Worm (Caenorhabditis elegans) whole organism, L2 larva: ENCODE results near the gene ZK1127.12.

ENCODE experiments used
- C34F6.9 ChIP-seq: fragments of 150-350 bp; optimal IDR thresholded peaks from 2 replicates; lab custom pipeline; 2014; ENCODE audit warnings: missing biosample characterization, missing genetic modification characterization
- F13H6.1 ChIP-seq: sonication (generic microtip); optimal IDR thresholded peaks from 2 replicates; lab custom pipeline; 2016; ENCODE audit warnings: missing genetic modification characterization, missing compliant biosample characterization
- R02D3.7 ChIP-seq: fragments of 150-350 bp; optimal IDR thresholded peaks from 2 replicates; lab custom pipeline; 2014; ENCODE audit warnings: missing biosample characterization, missing genetic modification characterization
- Y55F3AM.14 ChIP-seq: fragments of 200-800 bp; sonication (Bioruptor generic); optimal IDR thresholded peaks from 2 replicates; lab custom pipeline; 2018; ENCODE audit warnings: mild to moderate bottlenecking, missing genetic modification characterization, missing compliant biosample characterization
- ZK546.5 ChIP-seq: sonication (generic microtip); optimal IDR thresholded peaks from 2 replicates; lab custom pipeline; 2017; ENCODE audit warnings: missing biosample characterization, missing genetic modification characterization
- alr-1 ChIP-seq: fragments of 150-350 bp; optimal IDR thresholded peaks from 2 replicates; lab custom pipeline; 2014; ENCODE audit warnings: missing biosample characterization, missing genetic modification characterization
- aly-2 ChIP-seq: fragments of 150-350 bp; optimal IDR thresholded peaks from 2 replicates; lab custom pipeline; 2014; ENCODE audit warnings: missing biosample characterization, missing genetic modification characterization
- ama-1 ChIP-seq: fragments of 150-350 bp; optimal IDR thresholded peaks from 2 replicates; lab custom pipeline; 2018; ENCODE audit warnings: inconsistent platforms
- blmp-1 ChIP-seq: sonication (generic microtip); optimal IDR thresholded peaks from 2 replicates; lab custom pipeline; 2017; ENCODE audit warnings: missing genetic modification characterization, mild to moderate bottlenecking, missing compliant biosample characterization, antibody characterized with exemption, moderate library complexity; ENCODE audit not compliant: insufficient read depth
- ceh-16 ChIP-seq: fragments of 150-350 bp; optimal IDR thresholded peaks from 2 replicates; lab custom pipeline; 2014; ENCODE audit warnings: missing biosample characterization, missing genetic modification characterization
- ceh-82 ChIP-seq: fragments of 150-350 bp; optimal IDR thresholded peaks from 2 replicates; lab custom pipeline; 2014; ENCODE audit warnings: missing biosample characterization, missing genetic modification characterization
- crh-2 ChIP-seq: sonication (generic microtip); optimal IDR thresholded peaks from 2 replicates; lab custom pipeline; 2017; ENCODE audit warnings: missing biosample characterization, missing genetic modification characterization
- dmd-4 ChIP-seq: sonication (generic microtip); optimal IDR thresholded peaks from 2 replicates; lab custom pipeline; 2017; ENCODE audit warnings: missing biosample characterization, missing genetic modification characterization
- egl-27 ChIP-seq: sonication (generic microtip); optimal IDR thresholded peaks from 3 replicates; lab custom pipeline; 2017; ENCODE audit warnings: missing biosample characterization, missing genetic modification reagents, missing genetic modification characterization
- elt-1 ChIP-seq: fragments of 150-350 bp; optimal IDR thresholded peaks from 2 replicates; lab custom pipeline; 2014; ENCODE audit warnings: missing biosample characterization, missing genetic modification characterization
- elt-3 ChIP-seq: sonication (generic microtip); optimal IDR thresholded peaks from 2 replicates; lab custom pipeline; 2017; ENCODE audit warnings: missing biosample characterization, missing genetic modification characterization
- fos-1 ChIP-seq: fragments of 150-350 bp; optimal IDR thresholded peaks from 2 replicates; lab custom pipeline; 2014; ENCODE audit warnings: missing biosample characterization, missing genetic modification characterization
- gmeb-1 ChIP-seq: fragments of 150-350 bp; optimal IDR thresholded peaks from 2 replicates; lab custom pipeline; 2014; ENCODE audit warnings: missing biosample characterization, missing genetic modification characterization
- lin-11 ChIP-seq: fragments of 150-350 bp; sonication (generic microtip); optimal IDR thresholded peaks from 2 replicates; lab custom pipeline; 2014; ENCODE audit warnings: missing biosample characterization, missing genetic modification characterization, inconsistent platforms, mixed read lengths
- lin-13 ChIP-seq: fragments of 150-350 bp; optimal IDR thresholded peaks from 2 replicates; lab custom pipeline; 2014; ENCODE audit warnings: missing biosample characterization, missing genetic modification reagents, missing genetic modification characterization
- lin-39 ChIP-seq: fragments of 150-350 bp; optimal IDR thresholded peaks from 2 replicates; lab custom pipeline; 2014; ENCODE audit warnings: missing biosample characterization, missing genetic modification reagents, missing genetic modification characterization
- lsy-2 ChIP-seq, 2 experiments: fragments of 150-350 bp in 1 of 2; sonication (generic microtip) in 1 of 2; optimal IDR thresholded peaks; 2 replicates each; lab custom pipeline; 2014 to 2017; ENCODE audit warnings: missing biosample characterization in 2 of 2, missing genetic modification characterization in 2 of 2
- mab-5 ChIP-seq: fragments of 150-350 bp; optimal IDR thresholded peaks from 2 replicates; lab custom pipeline; 2014; ENCODE audit warnings: missing biosample characterization, missing genetic modification characterization
- mbf-1 ChIP-seq: sonication (generic microtip); optimal IDR thresholded peaks from 2 replicates; lab custom pipeline; 2017; ENCODE audit warnings: missing biosample characterization, missing genetic modification characterization
- mdl-1 ChIP-seq, 2 experiments: fragments of 150-350 bp in 1 of 2; sonication (generic microtip) in 1 of 2; optimal IDR thresholded peaks; 2 replicates each; lab custom pipeline; 2017; ENCODE audit warnings: missing biosample characterization in 2 of 2, missing genetic modification characterization in 2 of 2
- nhr-10 ChIP-seq: sonication (generic microtip); optimal IDR thresholded peaks from 2 replicates; lab custom pipeline; 2017; ENCODE audit warnings: missing biosample characterization, missing genetic modification characterization
- nhr-11 ChIP-seq: fragments of 150-350 bp; optimal IDR thresholded peaks from 2 replicates; lab custom pipeline; 2014; ENCODE audit warnings: missing biosample characterization, missing genetic modification characterization
- nhr-12 ChIP-seq: fragments of 150-350 bp; optimal IDR thresholded peaks from 2 replicates; lab custom pipeline; 2014; ENCODE audit warnings: missing biosample characterization, missing genetic modification characterization
- nhr-129 ChIP-seq: fragments of 150-350 bp; optimal IDR thresholded peaks from 2 replicates; lab custom pipeline; 2014; ENCODE audit warnings: missing biosample characterization, missing genetic modification characterization
- nhr-21 ChIP-seq: fragments of 150-350 bp; optimal IDR thresholded peaks from 2 replicates; lab custom pipeline; 2014; ENCODE audit warnings: missing biosample characterization, missing genetic modification characterization
- nhr-23 ChIP-seq: fragments of 150-350 bp; optimal IDR thresholded peaks from 2 replicates; lab custom pipeline; 2014; ENCODE audit warnings: missing biosample characterization, missing genetic modification reagents, missing genetic modification characterization
- nhr-237 ChIP-seq: fragments of 150-350 bp; optimal IDR thresholded peaks from 2 replicates; lab custom pipeline; 2014; ENCODE audit warnings: missing biosample characterization, missing genetic modification characterization
- nhr-25 ChIP-seq: fragments of 150-350 bp; sonication (generic microtip); optimal IDR thresholded peaks from 3 replicates; lab custom pipeline; 2014; ENCODE audit warnings: missing biosample characterization, missing genetic modification characterization
- nhr-6 ChIP-seq: fragments of 150-350 bp; optimal IDR thresholded peaks from 2 replicates; lab custom pipeline; 2014; ENCODE audit warnings: missing biosample characterization, missing genetic modification characterization
- nhr-77 ChIP-seq: fragments of 150-350 bp; optimal IDR thresholded peaks from 2 replicates; lab custom pipeline; 2014; ENCODE audit warnings: missing biosample characterization, missing genetic modification characterization
- peb-1 ChIP-seq: fragments of 150-350 bp; optimal IDR thresholded peaks from 2 replicates; lab custom pipeline; 2014; ENCODE audit warnings: missing biosample characterization, missing genetic modification characterization
- sem-4 ChIP-seq: fragments of 150-350 bp; optimal IDR thresholded peaks from 2 replicates; lab custom pipeline; 2014; ENCODE audit warnings: missing biosample characterization, missing genetic modification reagents, missing genetic modification characterization
- skn-1 ChIP-seq: sonication (generic microtip); optimal IDR thresholded peaks from 2 replicates; lab custom pipeline; 2017; ENCODE audit warnings: missing biosample characterization, missing genetic modification characterization
- sma-3 ChIP-seq: sonication (generic microtip); optimal IDR thresholded peaks from 2 replicates; lab custom pipeline; 2016; ENCODE audit warnings: missing genetic modification reagents, missing genetic modification characterization, missing compliant biosample characterization
- sma-9 ChIP-seq, 2 experiments: fragments of 150-350 bp in 1 of 2; sonication (generic microtip) in 1 of 2; optimal IDR thresholded peaks; 2 replicates each; lab custom pipeline; 2014 to 2016; ENCODE audit warnings: missing genetic modification characterization in 2 of 2, mild to moderate bottlenecking in 1 of 2, missing biosample characterization in 1 of 2, missing compliant biosample characterization in 1 of 2, missing genetic modification reagents in 1 of 2, moderate library complexity in 1 of 2
- snpc-4 ChIP-seq: fragments of 150-350 bp; optimal IDR thresholded peaks from 2 replicates; lab custom pipeline; 2014; ENCODE audit warnings: missing biosample characterization, missing genetic modification characterization
- unc-39 ChIP-seq: fragments of 150-350 bp; optimal IDR thresholded peaks from 2 replicates; lab custom pipeline; 2014; ENCODE audit warnings: missing biosample characterization, missing genetic modification characterization
- unc-55 ChIP-seq: fragments of 150-350 bp; sonication (generic microtip); optimal IDR thresholded peaks from 3 replicates; lab custom pipeline; 2014; ENCODE audit warnings: missing biosample characterization, missing genetic modification reagents, missing genetic modification characterization
- unc-62 ChIP-seq: fragments of 150-350 bp; optimal IDR thresholded peaks from 2 replicates; lab custom pipeline; 2014; ENCODE audit warnings: missing biosample characterization, missing genetic modification reagents, missing genetic modification characterization
- zag-1 ChIP-seq: fragments of 150-350 bp; optimal IDR thresholded peaks from 2 replicates; lab custom pipeline; 2014; ENCODE audit warnings: missing biosample characterization, missing genetic modification characterization
- ztf-1 ChIP-seq: fragments of 200-800 bp; sonication (Bioruptor generic); conservative IDR thresholded peaks from 2 replicates; pipeline ENCODE4 v1.3.6; 2022; ENCODE audit warnings: missing genetic modification characterization, missing compliant biosample characterization
- ztf-11 ChIP-seq: sonication (generic microtip); optimal IDR thresholded peaks from 2 replicates; lab custom pipeline; 2017; ENCODE audit warnings: missing biosample characterization, missing genetic modification characterization
- ztf-4 ChIP-seq: fragments of 150-350 bp; optimal IDR thresholded peaks from 2 replicates; lab custom pipeline; 2014; ENCODE audit warnings: missing biosample characterization, missing genetic modification characterization

ZK1127.12 gene

DNA sequence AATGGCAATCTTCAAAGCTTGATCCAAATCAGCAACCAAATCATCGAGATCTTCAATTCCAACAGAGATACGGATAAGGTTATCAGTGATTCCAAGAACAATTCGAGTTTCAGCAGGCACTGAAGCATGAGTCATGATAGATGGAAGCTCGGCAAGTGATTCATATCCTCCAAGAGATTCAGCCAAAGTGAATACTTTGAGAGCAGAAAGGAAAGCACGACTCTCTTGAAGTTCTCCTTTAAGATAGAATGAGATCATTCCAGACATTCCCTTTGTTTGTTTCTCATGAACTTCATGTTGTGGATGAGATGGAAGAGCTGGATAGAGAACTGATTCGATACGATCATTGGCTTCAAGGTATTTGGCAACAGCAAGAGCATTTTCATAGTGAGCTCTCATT, 4.5 kb downstream of the ZK1127.12 start:
- peak; percentile 2 for TF ChIP-seq sma-9 (GFP tag; optimal IDR thresholded peaks at IDR 0.05; lab: Kevin White, UChicago)
- no peak for TF ChIP-seq sma-9 (tag; optimal IDR thresholded peaks at IDR 0.05; lab: Kevin White, UChicago)
- TF ChIP-seq ztf-4 (tag; lab: Kevin White, UChicago), result no peak
- TF ChIP-seq, all 48 proteins: peak for 1

DNA sequence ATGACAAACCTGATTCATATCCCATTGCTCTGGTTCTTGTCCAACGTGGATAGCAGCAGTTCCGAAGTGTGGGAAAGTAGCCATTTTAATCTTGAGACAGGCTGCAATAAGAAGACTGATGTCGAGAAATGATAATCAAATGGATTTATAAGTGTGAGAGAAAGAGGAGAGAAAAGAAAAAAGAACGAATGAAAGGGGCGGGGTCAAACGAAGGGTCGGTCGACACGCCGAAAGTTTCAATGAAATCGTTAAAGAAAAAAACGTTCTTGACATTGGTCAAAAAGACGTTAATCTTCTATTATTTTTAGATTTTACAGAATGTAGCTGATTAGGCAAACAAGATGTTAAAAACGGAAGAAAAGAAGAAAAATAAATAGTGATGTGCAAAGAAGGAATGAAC, 6.0 kb downstream of the ZK1127.12 start, which contains the start of gene cth-2:
Gene cth-2, minus strand, starts transcription at position 101 of the 400 bp plus-strand sequence.
- TF ChIP-seq ceh-16 (tag; lab: Kevin White, UChicago), result no peak
- TF ChIP-seq nhr-25 (tag; lab: Kevin White, UChicago), result peak; percentile 13
- TF ChIP-seq ztf-4 (tag; lab: Kevin White, UChicago), result no peak
- no peak for TF ChIP-seq nhr-12 (tag; lab: Kevin White, UChicago)
- no peak for TF ChIP-seq ztf-11 (tag; lab: Kevin White, UChicago)
- TF ChIP-seq nhr-10 (tag; lab: Kevin White, UChicago), result no peak
- no peak for TF ChIP-seq snpc-4 (tag; lab: Kevin White, UChicago)
- TF ChIP-seq sma-9 (GFP tag; optimal IDR thresholded peaks at IDR 0.05; lab: Kevin White, UChicago), result no peak
- no peak for TF ChIP-seq sma-9 (tag; optimal IDR thresholded peaks at IDR 0.05; lab: Kevin White, UChicago)

DNA sequence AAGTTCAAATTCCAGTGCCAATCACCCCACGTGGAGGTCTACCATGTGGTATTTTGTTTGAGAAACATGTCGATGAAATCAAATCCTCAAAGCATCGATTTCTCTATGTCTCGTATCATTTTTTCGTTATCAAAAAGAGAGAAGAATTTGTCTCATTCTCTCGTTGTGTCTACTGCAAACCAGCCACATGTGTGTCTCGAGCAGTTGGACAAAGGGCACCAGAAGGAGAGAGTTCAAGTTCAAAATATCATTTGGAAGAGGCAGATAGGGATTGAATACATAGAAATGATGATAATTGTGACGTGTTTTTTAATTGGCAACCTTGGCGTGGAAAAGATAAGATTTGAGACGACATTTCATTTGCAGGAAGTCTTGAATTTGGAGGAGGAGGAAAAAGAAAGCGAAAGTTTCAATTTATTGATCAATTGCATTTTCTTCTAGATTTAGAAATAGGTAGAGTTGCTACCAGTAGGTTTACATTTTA, 7.4 kb downstream of the ZK1127.12 start:
- TF ChIP-seq sma-3 (peak; percentile 53), sem-4 (no peak), lin-11 (tag; lab: Kevin White, UChicago) (no peak), peb-1 (tag; lab: Kevin White, UChicago) (no peak), snpc-4 (tag; lab: Kevin White, UChicago) (no peak), blmp-1 (tag; lab: Kevin White, UChicago) (peak; percentile 79), R02D3.7 (no peak), gmeb-1 (tag; lab: Kevin White, UChicago) (peak; percentile 38), ZK546.5 (tag; lab: Kevin White, UChicago) (no peak), ztf-4 (tag; lab: Kevin White, UChicago) (peak; percentile 36), alr-1 (tag; lab: Kevin White, UChicago) (no peak), unc-62 (GFP tag; lab: Kevin White, UChicago) (no peak), mbf-1 (no peak), C34F6.9 (tag; lab: Kevin White, UChicago) (no peak), nhr-11 (no peak), nhr-10 (tag; lab: Kevin White, UChicago) (no peak), ztf-1 (GFP tag; lab: Robert Waterston, UW) (no peak), nhr-6 (tag; lab: Kevin White, UChicago) (peak; percentile 73), lin-13 (GFP tag; lab: Kevin White, UChicago) (peak; percentile 11), unc-39 (tag; lab: Kevin White, UChicago) (no peak), zag-1 (tag; lab: Kevin White, UChicago) (no peak), unc-55 (GFP tag; lab: Kevin White, UChicago) (no peak), egl-27 (tag; lab: Kevin White, UChicago) (peak; percentile 20), crh-2 (peak; percentile 85), nhr-129 (tag; lab: Kevin White, UChicago) (peak; percentile 84), elt-3 (tag; lab: Kevin White, UChicago) (no peak), nhr-77 (no peak), F13H6.1 (tag; lab: Kevin White, UChicago) (peak; percentile 72), nhr-23 (tag; lab: Kevin White, UChicago) (no peak), skn-1 (tag; lab: Kevin White, UChicago) (peak; percentile 89), fos-1 (tag; lab: Kevin White, UChicago) (peak; percentile 83), elt-1 (tag; lab: Kevin White, UChicago) (no peak), mdl-1 (tag; optimal IDR thresholded peaks at IDR 0.05; lab: Kevin White, UChicago) (peak in 1 of 2 experiments; percentile 48), mab-5 (tag; lab: Kevin White, UChicago) (peak; percentile 3), aly-2 (tag; lab: Kevin White, UChicago) (no peak), nhr-237 (no peak), ztf-11 (tag; lab: Kevin White, UChicago) (no peak), sma-9 (GFP tag; optimal IDR thresholded peaks at IDR 0.05; lab: Kevin White, UChicago) (peak; percentile 95), sma-9 (tag; optimal IDR thresholded peaks at IDR 0.05; lab: Kevin White, UChicago) (no peak), ama-1 (no peak), nhr-25 (tag; lab: Kevin White, UChicago) (peak; percentile 48), Y55F3AM.14 (GFP tag; lab: Kevin White, UChicago) (no peak), lsy-2 (tag; optimal IDR thresholded peaks at IDR 0.05; lab: Kevin White, UChicago) (peak in 1 of 2 experiments; percentile 58), ceh-16 (tag; lab: Kevin White, UChicago) (no peak), dmd-4 (tag; lab: Kevin White, UChicago) (no peak), nhr-21 (peak; percentile 62), lin-39 (tag; lab: Kevin White, UChicago) (no peak), ceh-82 (tag; lab: Kevin White, UChicago) (no peak), nhr-12 (tag; lab: Kevin White, UChicago) (no peak)
- TF ChIP-seq, all 48 proteins: peak for 18
